Worm (Caenorhabditis elegans) whole organism, L1 larva: ENCODE measurements around the gene hpl-1.

Experiments
- C16A3.4 ChIP-seq: fragments of 150-350 bp; optimal IDR thresholded peaks from 2 replicates; lab custom pipeline; 2014; ENCODE audit warnings: missing biosample characterization, missing genetic modification characterization
- C34B4.2 ChIP-seq: sonication (generic microtip); optimal IDR thresholded peaks from 2 replicates; lab custom pipeline; 2017; ENCODE audit warnings: mild to moderate bottlenecking, missing genetic modification characterization, missing compliant biosample characterization
- F16B12.6 ChIP-seq: fragments of 150-350 bp; optimal IDR thresholded peaks from 2 replicates; lab custom pipeline; 2014; ENCODE audit warnings: missing biosample characterization, missing genetic modification characterization
- alr-1 ChIP-seq: fragments of 200-800 bp; sonication (Bioruptor generic); optimal IDR thresholded peaks from 2 replicates; lab custom pipeline; 2018; ENCODE audit warnings: borderline replicate concordance, mild to moderate bottlenecking, missing genetic modification characterization, missing compliant biosample characterization
- ama-1 ChIP-seq: fragments of 150-350 bp; optimal IDR thresholded peaks from 2 replicates; lab custom pipeline; 2014
- ceh-63 ChIP-seq: fragments of 200-800 bp; sonication (Bioruptor generic); optimal IDR thresholded peaks from 2 replicates; lab custom pipeline; 2018; ENCODE audit warnings: mild to moderate bottlenecking, missing genetic modification characterization, missing compliant biosample characterization
- ceh-82 ChIP-seq, 3 experiments: fragments of 150-350 bp in 1 of 3; sonication (generic microtip) in 2 of 3; optimal IDR thresholded peaks; 2 replicates each; lab custom pipeline; 2014 to 2017; ENCODE audit warnings: missing biosample characterization in 3 of 3, missing genetic modification characterization in 3 of 3
- ces-1 ChIP-seq: fragments of 150-350 bp; optimal IDR thresholded peaks from 2 replicates; lab custom pipeline; 2014; ENCODE audit warnings: missing biosample characterization, missing genetic modification reagents, missing genetic modification characterization
- dsc-1 ChIP-seq: sonication (generic microtip); optimal IDR thresholded peaks from 2 replicates; lab custom pipeline; 2016; ENCODE audit warnings: mild to moderate bottlenecking, missing genetic modification characterization, missing compliant biosample characterization
- efl-1 ChIP-seq, 4 experiments: fragments of 150-350 bp; optimal IDR thresholded peaks in 3 of 4; peaks in 1 of 4; 1 replicate in 1 of 4; 2 replicates in 3 of 4; lab custom pipeline; 2014; ENCODE audit warnings: missing biosample characterization in 2 of 4, missing genetic modification characterization in 2 of 4, missing genetic modification reagents in 2 of 4
- egl-27 ChIP-seq, 2 experiments: fragments of 150-350 bp in 1 of 2; sonication (generic microtip); optimal IDR thresholded peaks; 3 replicates each; lab custom pipeline; 2017 to 2018; ENCODE audit warnings: missing biosample characterization in 2 of 2, missing genetic modification characterization in 2 of 2, missing genetic modification reagents in 2 of 2
- elt-2 ChIP-seq: sonication (generic microtip); optimal IDR thresholded peaks from 2 replicates; lab custom pipeline; 2016; ENCODE audit warnings: missing genetic modification characterization, mild to moderate bottlenecking, inconsistent platforms, missing compliant biosample characterization, missing genetic modification reagents
- fkh-10 ChIP-seq: sonication (generic microtip); optimal IDR thresholded peaks from 2 replicates; lab custom pipeline; 2017; ENCODE audit warnings: missing biosample characterization, missing genetic modification reagents, missing genetic modification characterization
- hlh-4 ChIP-seq: sonication (generic microtip); optimal IDR thresholded peaks from 2 replicates; lab custom pipeline; 2016; ENCODE audit warnings: mild to moderate bottlenecking, missing genetic modification characterization, missing compliant biosample characterization
- irx-1 ChIP-seq: sonication (generic microtip); optimal IDR thresholded peaks from 2 replicates; lab custom pipeline; 2016; ENCODE audit warnings: missing genetic modification characterization, missing compliant biosample characterization
- jun-1 ChIP-seq: fragments of 150-350 bp; optimal IDR thresholded peaks from 2 replicates; lab custom pipeline; 2014; ENCODE audit warnings: missing biosample characterization, missing genetic modification reagents, missing genetic modification characterization
- lin-14 ChIP-seq: fragments of 200-800 bp; sonication (Bioruptor generic); optimal IDR thresholded peaks from 2 replicates; lab custom pipeline; 2018; ENCODE audit warnings: mild to moderate bottlenecking, missing genetic modification characterization, moderate library complexity, missing compliant biosample characterization
- lin-15B ChIP-seq: fragments of 150-350 bp; sonication (generic microtip); optimal IDR thresholded peaks from 3 replicates; lab custom pipeline; 2014; ENCODE audit warnings: missing biosample characterization, missing genetic modification characterization
- lin-35 ChIP-seq, 2 experiments: fragments of 150-350 bp; optimal IDR thresholded peaks; 2 replicates each; lab custom pipeline; 2014; ENCODE audit warnings: missing biosample characterization in 2 of 2, missing genetic modification characterization in 2 of 2, missing genetic modification reagents in 2 of 2
- lin-39 ChIP-seq: fragments of 150-350 bp; optimal IDR thresholded peaks from 2 replicates; lab custom pipeline; 2014; ENCODE audit warnings: missing biosample characterization, missing genetic modification reagents, missing genetic modification characterization
- lsy-2 ChIP-seq, 2 experiments: fragments of 150-350 bp; optimal IDR thresholded peaks; 2 replicates each; lab custom pipeline; 2014; ENCODE audit warnings: missing biosample characterization in 2 of 2, missing genetic modification characterization in 2 of 2
- mab-9 ChIP-seq: fragments of 200-800 bp; sonication (Bioruptor generic); IDR thresholded peaks from 2 replicates; pipeline ENCODE4 v1.3.6; 2022; ENCODE audit warnings: missing genetic modification reagents, missing genetic modification characterization, missing compliant biosample characterization
- nhr-11 ChIP-seq: fragments of 150-350 bp; optimal IDR thresholded peaks from 2 replicates; lab custom pipeline; 2014; ENCODE audit warnings: missing biosample characterization, missing genetic modification characterization
- nhr-12 ChIP-seq: sonication (generic microtip); optimal IDR thresholded peaks from 2 replicates; lab custom pipeline; 2017; ENCODE audit warnings: missing biosample characterization, missing genetic modification characterization
- nhr-19 ChIP-seq: fragments of 200-800 bp; sonication (Bioruptor generic); conservative IDR thresholded peaks from 2 replicates; pipeline ENCODE4 v1.3.6; 2022; ENCODE audit warnings: missing genetic modification characterization, missing compliant biosample characterization
- nhr-20 ChIP-seq: sonication (generic microtip); optimal IDR thresholded peaks from 2 replicates; lab custom pipeline; 2016; ENCODE audit warnings: mild to moderate bottlenecking, missing genetic modification characterization, missing compliant biosample characterization
- nhr-237 ChIP-seq: fragments of 150-350 bp; optimal IDR thresholded peaks from 2 replicates; lab custom pipeline; 2014; ENCODE audit warnings: missing biosample characterization, missing genetic modification characterization
- nhr-71 ChIP-seq: sonication (generic microtip); optimal IDR thresholded peaks from 2 replicates; lab custom pipeline; 2016; ENCODE audit warnings: mild to moderate bottlenecking, missing genetic modification characterization, moderate library complexity, missing compliant biosample characterization
- nhr-77 ChIP-seq: fragments of 150-350 bp; optimal IDR thresholded peaks from 2 replicates; lab custom pipeline; 2014; ENCODE audit warnings: missing biosample characterization, missing genetic modification characterization
- nhr-90 ChIP-seq: sonication (generic microtip); optimal IDR thresholded peaks from 2 replicates; lab custom pipeline; 2016; ENCODE audit warnings: mild to moderate bottlenecking, missing genetic modification characterization, missing compliant biosample characterization; ENCODE audit not compliant: poor library complexity
- pqm-1 ChIP-seq: sonication (generic microtip); optimal IDR thresholded peaks from 3 replicates; lab custom pipeline; 2017; ENCODE audit warnings: missing biosample characterization, missing genetic modification characterization
- sup-37 ChIP-seq: fragments of 200-800 bp; sonication (Bioruptor generic); optimal IDR thresholded peaks from 2 replicates; lab custom pipeline; 2018; ENCODE audit warnings: mild to moderate bottlenecking, missing genetic modification characterization, missing compliant biosample characterization
- swsn-7 ChIP-seq: sonication (generic microtip); optimal IDR thresholded peaks from 2 replicates; lab custom pipeline; 2016; ENCODE audit warnings: missing genetic modification characterization, missing compliant biosample characterization
- tlp-1 ChIP-seq: fragments of 150-350 bp; optimal IDR thresholded peaks from 2 replicates; lab custom pipeline; 2014; ENCODE audit warnings: missing biosample characterization, missing genetic modification characterization
- unc-86 ChIP-seq: sonication (generic microtip); optimal IDR thresholded peaks from 2 replicates; lab custom pipeline; 2016; ENCODE audit warnings: missing genetic modification characterization, missing compliant biosample characterization
- xbp-1 ChIP-seq: sonication (generic microtip); optimal IDR thresholded peaks from 2 replicates; lab custom pipeline; 2016; ENCODE audit warnings: missing genetic modification characterization, missing compliant biosample characterization
- zag-1 ChIP-seq: fragments of 150-350 bp; optimal IDR thresholded peaks from 2 replicates; lab custom pipeline; 2014; ENCODE audit warnings: missing biosample characterization, missing genetic modification characterization
- zip-4 ChIP-seq: fragments of 200-800 bp; sonication (Bioruptor generic); optimal IDR thresholded peaks from 2 replicates; lab custom pipeline; 2018; ENCODE audit warnings: mild to moderate bottlenecking, missing genetic modification characterization, moderate library complexity, missing compliant biosample characterization
- ztf-4 ChIP-seq: fragments of 150-350 bp; optimal IDR thresholded peaks from 2 replicates; lab custom pipeline; 2014; ENCODE audit warnings: missing biosample characterization, missing genetic modification characterization

Gene hpl-1

ce11 chrX:13283462-13283861 is 38.3 kb downstream of the hpl-1 start:
- TF ChIP-seq nhr-77 (tag; lab: Kevin White, UChicago): no peak
- peak; percentile 13 for TF ChIP-seq nhr-20 (tag; lab: Kevin White, UChicago)
- TF ChIP-seq fkh-10 (GFP tag; lab: Kevin White, UChicago): no peak
- no peak for TF ChIP-seq jun-1 (tag; lab: Kevin White, UChicago)
- TF ChIP-seq nhr-90 (tag; lab: Kevin White, UChicago): peak; percentile 12
- no peak for TF ChIP-seq lsy-2 (tag; optimal IDR thresholded peaks at IDR 0.05; lab: Kevin White, UChicago)
- no peak for TF ChIP-seq nhr-11
- TF ChIP-seq nhr-12: no peak
- no peak for TF ChIP-seq C34B4.2
- peak in 1 of 3 experiments; percentile 2 for TF ChIP-seq ceh-82 (tag; optimal IDR thresholded peaks at IDR 0.05; lab: Kevin White, UChicago)
- TF ChIP-seq nhr-19 (GFP tag; lab: Robert Waterston, UW): no peak
- TF ChIP-seq tlp-1: no peak
- TF ChIP-seq hlh-4 (tag; lab: Kevin White, UChicago): no peak
- peak in 1 of 2 experiments; percentile 13 for TF ChIP-seq lin-35 (GFP tag; optimal IDR thresholded peaks at IDR 0.05; lab: Kevin White, UChicago)

- no peak for TF ChIP-seq xbp-1 (tag; lab: Kevin White, UChicago)
- TF ChIP-seq lin-39 (tag; lab: Kevin White, UChicago): no peak
- TF ChIP-seq lin-14 (GFP tag; lab: Kevin White, UChicago): no peak
- no peak for TF ChIP-seq nhr-11
- no peak for TF ChIP-seq pqm-1
- no peak for TF ChIP-seq efl-1 (optimal IDR thresholded peaks at IDR 0.05; lab: Kevin White, UChicago)
- TF ChIP-seq efl-1 (GFP tag; optimal IDR thresholded peaks at IDR 0.05 in 1 of 2; lab: Kevin White, UChicago): no peak
- no peak for TF ChIP-seq F16B12.6 (tag; lab: Kevin White, UChicago)
- TF ChIP-seq swsn-7 (tag; lab: Kevin White, UChicago): no peak
- no peak for TF ChIP-seq irx-1 (tag; lab: Kevin White, UChicago)
- TF ChIP-seq zip-4 (GFP tag; lab: Kevin White, UChicago): no peak
- TF ChIP-seq unc-86 (tag; lab: Kevin White, UChicago): no peak
- TF ChIP-seq tlp-1: no peak
These were observed 38.9 kb downstream of the hpl-1 start, which contains the start of gene cyp-14A4 for ce11 chrX:13284091-13284490. cyp-14A4 (minus strand) TSS chrX:13284197.

- TF ChIP-seq nhr-237 (no peak), sup-37 (GFP tag; lab: Kevin White, UChicago) (no peak), C16A3.4 (no peak), ama-1 (lab: Kevin White, UChicago) (no peak), zag-1 (tag; lab: Kevin White, UChicago) (no peak), lin-15B (tag; lab: Kevin White, UChicago) (no peak), dsc-1 (tag; lab: Kevin White, UChicago) (no peak), ces-1 (GFP tag; lab: Kevin White, UChicago) (no peak), ceh-63 (GFP tag; lab: Kevin White, UChicago) (no peak), elt-2 (no peak)
These were observed 39.4 kb downstream of the hpl-1 start for ce11 chrX:13284618-13285017.

- TF ChIP-seq ztf-4 (tag; lab: Kevin White, UChicago) (no peak), nhr-71 (no peak), ceh-82 (tag; optimal IDR thresholded peaks at IDR 0.05; lab: Kevin White, UChicago) (no peak), xbp-1 (tag; lab: Kevin White, UChicago) (no peak), lin-14 (GFP tag; lab: Kevin White, UChicago) (no peak), alr-1 (tag; lab: Kevin White, UChicago) (no peak), egl-27 (tag; optimal IDR thresholded peaks at IDR 0.05; lab: Kevin White, UChicago) (no peak), mab-9 (no peak), lin-35 (GFP tag; optimal IDR thresholded peaks at IDR 0.05; lab: Kevin White, UChicago) (no peak), lin-15B (tag; lab: Kevin White, UChicago) (no peak), swsn-7 (tag; lab: Kevin White, UChicago) (no peak)
These were observed 41.3 kb downstream of the hpl-1 start, which contains the start of gene R04D3.2 for ce11 chrX:13286533-13286932. R04D3.2 (minus strand) TSS chrX:13286633.
